Fruit fly (Drosophila melanogaster): ENCODE measurements around the gene CG17896.

Gene CG17896

DNA sequence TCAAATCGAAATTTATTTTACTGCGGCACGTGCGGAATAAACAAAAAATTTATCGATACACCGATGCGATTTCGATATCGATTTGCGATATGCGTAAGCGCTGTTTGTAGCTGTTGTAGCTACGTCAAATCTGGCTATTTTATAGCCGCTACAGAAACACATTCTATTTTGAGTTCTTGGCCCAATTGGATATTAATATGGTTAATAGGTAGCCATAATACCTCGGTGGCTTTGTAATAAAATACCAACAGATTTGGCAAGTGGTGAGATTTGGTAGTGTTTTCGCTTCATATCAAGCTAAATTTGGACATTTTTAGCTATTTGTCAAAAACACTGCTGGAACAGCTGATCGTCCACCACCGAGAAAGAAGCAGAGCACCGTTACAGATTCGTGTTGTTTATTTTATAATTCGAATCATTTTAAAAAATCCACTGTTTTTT lies 5.8 kb downstream of the CG17896 start, which contains the start of the genes CG18273 and CG3156 (continued):
- TF ChIP-seq CG1621 (tag; optimal IDR thresholded peaks at IDR 0.05) (no peak), CG4318 (GFP tag; optimal IDR thresholded peaks at IDR 0.05) (no peak), salr (GFP tag; optimal IDR thresholded peaks at IDR 0.05) (no peak), eg (GFP tag; IDR thresholded peaks at IDR 0.05) (no peak), Sox15 (GFP tag; optimal IDR thresholded peaks at IDR 0.05) (no peak), esn (GFP tag; optimal IDR thresholded peaks at IDR 0.05) (peak; percentile 26), fkh (GFP tag; optimal IDR thresholded peaks at IDR 0.05) (no peak), Ets96B (tag; optimal IDR thresholded peaks at IDR 0.05) (no peak)

DNA sequence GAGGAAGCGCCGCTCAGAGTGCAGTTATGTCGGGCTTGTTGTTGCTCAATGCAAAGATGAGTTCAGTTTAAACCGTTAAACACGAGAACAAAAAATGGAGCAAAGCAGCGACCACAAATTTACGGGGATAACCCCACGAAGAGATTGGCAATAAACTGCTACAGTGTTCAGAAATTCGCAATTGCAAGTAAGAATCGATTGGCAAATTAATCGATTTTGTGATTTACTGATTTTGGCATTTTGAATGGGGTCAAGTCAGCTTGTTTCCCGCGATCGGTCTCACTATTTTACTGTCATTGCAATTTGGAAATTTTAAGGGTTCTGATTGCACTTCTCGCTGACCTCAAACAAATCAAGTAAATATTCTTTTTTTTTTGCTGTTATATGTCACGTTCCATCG lies 11.7 kb downstream of the CG17896 start, which contains the start of gene CG3176:
Gene CG3176, plus strand, starts transcription at position 221 of the 400 bp plus-strand sequence.
- peak; percentile 17 for TF ChIP-seq achi (GFP tag; optimal IDR thresholded peaks at IDR 0.05)

DNA sequence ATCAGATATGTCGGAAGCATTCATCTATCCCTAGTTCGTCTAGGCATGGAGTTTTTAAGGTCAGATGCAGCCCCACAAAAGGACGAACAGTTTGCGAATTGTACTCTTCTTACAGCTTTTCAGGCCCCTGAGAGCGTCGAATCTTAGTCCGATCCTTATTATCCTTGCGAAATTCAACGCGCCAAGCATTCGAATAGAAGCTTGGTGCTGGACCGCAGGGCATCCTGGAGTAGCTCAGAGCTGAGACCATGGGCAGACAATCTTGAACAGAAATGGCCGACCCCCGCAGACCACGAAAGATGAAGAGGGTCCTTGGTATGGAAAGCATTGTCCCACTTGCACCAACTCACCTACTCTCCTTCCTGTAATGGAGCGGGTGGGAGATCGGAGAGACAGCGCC lies 14.5 kb downstream of the CG17896 start, which contains the start of gene CG32817:
Gene CG32817, plus strand, starts transcription at position 301 of the 400 bp plus-strand sequence.
- TF ChIP-seq salr (GFP tag; optimal IDR thresholded peaks at IDR 0.05) = no peak
- no peak for TF ChIP-seq vri (GFP tag; optimal IDR thresholded peaks at IDR 0.05)
- TF ChIP-seq topi (GFP tag; optimal IDR thresholded peaks at IDR 0.05) = no peak
- TF ChIP-seq Gug (GFP tag; IDR thresholded peaks at IDR 0.05) = no peak
- TF ChIP-seq CG6792 (GFP tag; optimal IDR thresholded peaks at IDR 0.05) = no peak
- TF ChIP-seq CG8319 (GFP tag; optimal IDR thresholded peaks at IDR 0.05) = no peak
- no peak for TF ChIP-seq spab (GFP tag; optimal IDR thresholded peaks at IDR 0.05)
- TF ChIP-seq Blimp-1 (GFP tag; optimal IDR thresholded peaks at IDR 0.05) = no peak
- TF ChIP-seq CG6854 (GFP tag; optimal IDR thresholded peaks at IDR 0.05) = no peak
- TF ChIP-seq fd85E (GFP tag; optimal IDR thresholded peaks at IDR 0.05) = no peak
- TF ChIP-seq Sox15 (GFP tag; optimal IDR thresholded peaks at IDR 0.05) = no peak

DNA sequence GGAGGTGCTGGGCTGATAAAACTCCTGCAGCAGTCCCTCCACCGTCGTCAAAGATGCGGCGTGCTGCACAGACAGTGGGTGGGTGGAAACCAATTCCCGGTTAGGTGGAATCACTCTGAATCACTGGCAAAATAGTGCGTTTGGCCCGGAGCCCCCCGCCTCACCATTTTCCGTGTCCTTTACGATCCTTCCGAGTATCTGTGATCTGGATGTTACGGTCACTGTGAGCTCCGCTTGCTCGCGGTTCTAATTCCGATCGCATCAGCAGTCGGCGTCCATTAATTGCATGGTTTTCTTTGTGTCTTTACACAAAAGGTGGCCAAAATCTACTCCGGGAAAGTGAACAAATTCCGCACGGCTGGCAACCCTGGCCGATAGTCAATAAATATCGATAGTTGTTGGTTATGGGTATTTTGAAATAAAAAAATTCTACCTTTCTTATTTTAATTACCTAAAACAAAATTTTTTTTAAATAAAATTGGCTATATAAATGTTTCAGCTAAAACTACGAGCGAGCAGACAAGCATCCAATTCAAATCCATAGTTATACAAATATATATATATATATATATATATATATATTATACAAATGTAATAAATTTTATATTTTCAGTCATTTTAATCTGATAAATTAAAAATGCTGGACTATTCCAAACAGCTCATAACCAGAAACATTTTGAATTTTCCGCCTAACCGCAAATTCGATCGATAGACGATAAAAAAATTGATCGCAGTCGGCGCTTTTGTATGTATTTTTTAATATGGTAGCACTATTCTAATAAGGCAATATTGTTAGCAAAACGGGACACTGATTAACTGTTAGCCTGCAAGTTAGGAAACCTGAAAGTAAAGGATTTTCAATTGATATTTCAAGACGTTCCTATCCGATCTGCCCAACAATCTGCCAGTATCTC lies 16.8 kb downstream of the CG17896 start, which contains the start of the genes ebo and CG13373:
Gene ebo, minus strand, starts transcription at position 350 of the 914 bp plus-strand sequence.
Gene CG13373, plus strand, starts transcription at position 755 of the 914 bp plus-strand sequence.
- TF ChIP-seq CG3032 (tag; optimal IDR thresholded peaks at IDR 0.05) = peak; percentile 34
- TF ChIP-seq CG8319 (GFP tag; optimal IDR thresholded peaks at IDR 0.05) = no peak
- TF ChIP-seq dsx (GFP tag; optimal IDR thresholded peaks at IDR 0.05; ENCODE audit: poor library complexity, severe bottlenecking) = no peak
- TF ChIP-seq Eip78C (GFP tag) = peak; percentile 38
- peak; percentile 21 for TF ChIP-seq esn (GFP tag; optimal IDR thresholded peaks at IDR 0.05)
- TF ChIP-seq CG8632 (GFP tag; optimal IDR thresholded peaks at IDR 0.05) = peak; percentile 7
- peak; percentile 1 for TF ChIP-seq CG31627 (GFP tag; optimal IDR thresholded peaks at IDR 0.05)
- TF ChIP-seq eg (GFP tag; IDR thresholded peaks at IDR 0.05) = peak; percentile 52; the same call in 2 of the 3 replicates
- no peak for TF ChIP-seq Eip75B (GFP tag; optimal IDR thresholded peaks at IDR 0.05)
- no peak for TF ChIP-seq Smox (GFP tag; optimal IDR thresholded peaks at IDR 0.05)
- TF ChIP-seq cyc (GFP tag; optimal IDR thresholded peaks at IDR 0.05) = no peak
- TF ChIP-seq CG6792 (GFP tag; optimal IDR thresholded peaks at IDR 0.05) = peak; percentile 19
- peak; percentile 30 for TF ChIP-seq CG34406 (GFP tag; optimal IDR thresholded peaks at IDR 0.05)
- TF ChIP-seq Hr39 (GFP tag; optimal IDR thresholded peaks at IDR 0.05) = no peak
- no peak for TF ChIP-seq CG11762 (GFP tag; optimal IDR thresholded peaks at IDR 0.05; ENCODE audit: insufficient read depth)
- TF ChIP-seq CG16779 (tag; optimal IDR thresholded peaks at IDR 0.05) = no peak
- TF ChIP-seq lz (GFP tag; optimal IDR thresholded peaks at IDR 0.05) = peak; percentile 23
- peak; percentile 48; the same call in 1 of the 2 replicates for TF ChIP-seq CG15336 (GFP tag; IDR thresholded peaks at IDR 0.05)
- no peak for TF ChIP-seq achi (GFP tag; optimal IDR thresholded peaks at IDR 0.05)
- TF ChIP-seq Lpt (GFP tag; optimal IDR thresholded peaks at IDR 0.05) = no peak
- TF ChIP-seq Hr38 (GFP tag; optimal IDR thresholded peaks at IDR 0.05) = no peak
- TF ChIP-seq Sox102F (GFP tag; optimal IDR thresholded peaks at IDR 0.05) = no peak
- TF ChIP-seq vri (GFP tag; optimal IDR thresholded peaks at IDR 0.05) = no peak
- TF ChIP-seq CG10631 (GFP tag; optimal IDR thresholded peaks at IDR 0.05) = peak; percentile 55
- TF ChIP-seq OdsH (GFP tag; optimal IDR thresholded peaks at IDR 0.05) = no peak
- 0 out of 3 replicates have a peak, but pooled peaks have one; percentile 29 for TF ChIP-seq CG6163 (GFP tag; IDR thresholded peaks at IDR 0.05)
- TF ChIP-seq CG7368 (GFP tag; optimal IDR thresholded peaks at IDR 0.05) = no peak
- peak; percentile 95 for TF ChIP-seq CG1621 (tag; optimal IDR thresholded peaks at IDR 0.05)
- TF ChIP-seq Sox14 (GFP tag; optimal IDR thresholded peaks at IDR 0.05) = peak; percentile 84
